Fruit fly (Drosophila melanogaster) whole organism, pupa: ENCODE measurements around the gene eas.

Experiments used
- CG12605 ChIP-seq: fragments of 200-800 bp; sonication (Bioruptor generic); IDR thresholded peaks from 2 replicates; pipeline ENCODE4 v1.3.6; 2022; ENCODE audit warnings: missing biosample characterization, missing genetic modification characterization
- CG13204 ChIP-seq: fragments of 200-800 bp; sonication (Bioruptor generic); optimal IDR thresholded peaks from 2 replicates; lab custom pipeline; 2018; ENCODE audit warnings: missing biosample characterization, mild to moderate bottlenecking, missing genetic modification characterization, moderate library complexity
- CG14655 ChIP-seq: fragments of 200-800 bp; sonication (Bioruptor generic); optimal IDR thresholded peaks from 3 replicates; lab custom pipeline; 2017; ENCODE audit warnings: mild to moderate bottlenecking, missing biosample characterization, missing genetic modification reagents, missing genetic modification characterization
- CG15710 ChIP-seq: fragments of 200-800 bp; sonication (Bioruptor generic); optimal IDR thresholded peaks from 2 replicates; lab custom pipeline; 2018; ENCODE audit warnings: missing biosample characterization, mild to moderate bottlenecking, missing genetic modification characterization, moderate library complexity
- CG34367 ChIP-seq: fragments of 200-800 bp; sonication (Bioruptor generic); optimal IDR thresholded peaks from 2 replicates; lab custom pipeline; 2018; ENCODE audit warnings: missing biosample characterization, mild to moderate bottlenecking, missing genetic modification characterization
- CG8159 ChIP-seq: fragments of 200-800 bp; sonication (Bioruptor generic); optimal IDR thresholded peaks from 3 replicates; lab custom pipeline; 2018; ENCODE audit warnings: missing biosample characterization, mild to moderate bottlenecking, missing genetic modification characterization, moderate library complexity
- CG8301 ChIP-seq: fragments of 200-800 bp; sonication (Bioruptor generic); optimal IDR thresholded peaks from 2 replicates; lab custom pipeline; 2018; ENCODE audit warnings: missing biosample characterization, mild to moderate bottlenecking, missing genetic modification characterization
- CG9948 ChIP-seq: fragments of 200-800 bp; sonication (Bioruptor generic); optimal IDR thresholded peaks from 2 replicates; lab custom pipeline; 2018; ENCODE audit warnings: missing biosample characterization, mild to moderate bottlenecking, missing genetic modification characterization, moderate library complexity
- EcR ChIP-seq: fragments of 200-800 bp; sonication (Bioruptor generic); optimal IDR thresholded peaks from 3 replicates; lab custom pipeline; 2019; ENCODE audit warnings: missing biosample characterization, missing genetic modification characterization, mild to moderate bottlenecking, moderate library complexity, missing genetic modification reagents
- Ets98B ChIP-seq: fragments of 200-800 bp; sonication (Bioruptor generic); IDR thresholded peaks from 2 replicates; pipeline ENCODE4 v1.3.6; 2022; ENCODE audit warnings: missing biosample characterization, missing genetic modification characterization
- Pif1B ChIP-seq: fragments of 200-800 bp; sonication (Bioruptor generic); optimal IDR thresholded peaks from 3 replicates; lab custom pipeline; 2016; ENCODE audit warnings: missing biosample characterization, missing genetic modification characterization
- Snoo ChIP-seq: fragments of 200-800 bp; sonication (Bioruptor generic); optimal IDR thresholded peaks from 3 replicates; lab custom pipeline; 2017; ENCODE audit warnings: missing biosample characterization, mild to moderate bottlenecking, missing genetic modification characterization, inconsistent platforms
- fd96Ca ChIP-seq: fragments of 200-800 bp; sonication (Bioruptor generic); IDR thresholded peaks from 3 replicates; pipeline ENCODE4 v1.3.6; 2022; ENCODE audit warnings: missing biosample characterization, missing genetic modification characterization
- gl ChIP-seq: fragments of 200-800 bp; sonication (Bioruptor generic); optimal IDR thresholded peaks from 2 replicates; lab custom pipeline; 2018; ENCODE audit warnings: missing biosample characterization, mild to moderate bottlenecking, missing genetic modification characterization

dm6 chrX:16330659-16331058 lies 52.5 kb downstream of the eas start, which contains the start of gene CG9919:
- TF ChIP-seq CG9948 (tag; lab: Kevin White, UChicago) (no peak), CG12605 (no peak), fd96Ca (GFP tag; lab: Robert Waterston, UW) (no peak), gl (tag; lab: Kevin White, UChicago) (no peak), Ets98B (GFP tag; lab: Robert Waterston, UW) (no peak), Snoo (no peak), CG15710 (tag; lab: Kevin White, UChicago) (no peak), EcR (no peak), Pif1B (GFP tag; lab: Kevin White, UChicago) (no peak), CG14655 (GFP tag; lab: Kevin White, UChicago) (no peak), CG8159 (tag; lab: Kevin White, UChicago) (no peak), CG8301 (tag; lab: Kevin White, UChicago) (no peak), CG34367 (tag; lab: Kevin White, UChicago) (no peak), CG13204 (no peak)
